Fruit fly (Drosophila melanogaster): ENCODE measurements around the gene CG3598.
A peak's percentile ranks its signal among the peaks of the same experiment; 100 is the strongest.

Gene CG3598

DNA sequence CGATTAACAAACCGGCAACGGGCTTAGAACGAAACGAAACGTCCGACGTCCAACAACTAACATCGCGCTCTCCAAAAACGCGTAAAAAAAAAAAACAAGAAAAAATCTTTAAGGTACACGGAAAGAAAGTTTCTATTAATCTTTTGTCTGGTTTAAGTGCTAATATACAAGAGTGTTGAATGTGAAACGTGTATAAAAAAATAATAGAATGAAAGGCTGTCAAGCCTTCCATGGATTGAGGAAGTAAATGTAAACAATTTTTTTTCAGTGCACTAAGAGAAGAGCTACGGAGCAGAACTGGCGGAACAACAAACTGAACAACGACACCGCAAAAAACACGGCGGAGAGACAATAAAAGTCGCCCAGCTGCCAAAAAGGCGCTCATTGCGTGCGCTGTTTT, 17.1 kb upstream of the CG3598 start, which contains the start of gene CG3588 (continued):
- TF ChIP-seq woc (GFP tag; optimal IDR thresholded peaks at IDR 0.05) (peak; percentile 19), h (GFP tag; optimal IDR thresholded peaks at IDR 0.05) (peak; percentile 65), lola (GFP tag; optimal IDR thresholded peaks at IDR 0.05) (no peak), foxo (GFP tag; optimal IDR thresholded peaks at IDR 0.05) (no peak), dl (GFP tag; optimal IDR thresholded peaks at IDR 0.05; ENCODE audit: insufficient read depth in 1 of 2, partially characterized antibody in 2 of 2) (no peak)

DNA sequence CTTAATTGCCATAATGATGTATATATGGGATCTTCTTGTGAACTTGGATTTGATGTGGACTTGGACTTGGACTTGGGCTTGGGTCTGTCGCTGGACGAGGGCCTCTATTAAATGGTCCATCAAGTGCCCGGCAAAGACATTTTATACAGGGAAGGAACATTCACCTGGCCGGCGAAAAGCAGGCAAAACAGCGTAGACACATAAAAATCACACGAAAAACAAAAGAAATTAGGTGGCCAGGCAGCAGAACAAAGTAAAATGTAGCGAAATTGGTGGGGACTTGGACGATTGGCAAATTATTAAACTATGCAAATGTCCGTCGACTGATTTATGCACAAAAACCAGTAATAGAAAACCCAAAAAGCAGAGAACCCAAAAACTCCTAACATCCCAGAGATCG, 9.7 kb upstream of the CG3598 start, which contains the start of gene CG14424:
Gene CG14424, minus strand, starts transcription at position 101 of the 400 bp plus-strand sequence.
- TF ChIP-seq fru (GFP tag; optimal IDR thresholded peaks at IDR 0.05) (no peak), OdsH (GFP tag; optimal IDR thresholded peaks at IDR 0.05) (no peak), ey (GFP tag; optimal IDR thresholded peaks at IDR 0.05) (no peak), Jra (GFP tag; optimal IDR thresholded peaks at IDR 0.05) (no peak), Vsx2 (GFP tag; optimal IDR thresholded peaks at IDR 0.05; ENCODE audit: partially characterized antibody) (no peak), brk (GFP tag; optimal IDR thresholded peaks at IDR 0.05) (no peak), Mio (GFP tag; optimal IDR thresholded peaks at IDR 0.05) (no peak), br (GFP tag; optimal IDR thresholded peaks at IDR 0.05) (no peak), dl (GFP tag; optimal IDR thresholded peaks at IDR 0.05; ENCODE audit: insufficient read depth in 1 of 2, partially characterized antibody in 2 of 2) (no peak), CrebA (GFP tag; optimal IDR thresholded peaks at IDR 0.05; ENCODE audit: borderline replicate concordance) (no peak), GATAd (GFP tag; optimal IDR thresholded peaks at IDR 0.05) (no peak), Rel (GFP tag; optimal IDR thresholded peaks at IDR 0.05) (no peak), Rel (tag; optimal IDR thresholded peaks at IDR 0.05) (no peak), Hr83 (GFP tag; optimal IDR thresholded peaks at IDR 0.05; ENCODE audit: poor library complexity, severe bottlenecking) (no peak)

DNA sequence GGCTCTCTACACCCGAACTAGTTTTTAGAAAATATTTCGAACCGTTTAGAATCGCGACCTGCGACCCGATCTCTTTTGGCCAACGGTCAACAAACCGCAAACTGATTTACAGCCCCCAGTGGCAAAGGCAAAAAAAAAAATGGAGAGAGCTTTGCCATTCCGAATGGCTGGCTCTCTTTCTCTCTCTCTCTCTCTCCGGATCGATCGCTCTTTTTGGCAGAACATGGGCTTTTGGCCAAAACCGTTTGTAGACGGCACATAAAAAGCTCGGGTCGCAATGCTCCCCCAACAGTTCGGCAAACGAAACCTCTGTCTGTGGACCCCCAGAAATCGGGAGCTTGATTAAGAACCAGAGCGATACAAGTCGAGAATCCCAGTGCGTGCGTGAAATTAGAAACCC, 7.3 kb upstream of the CG3598 start, which contains the start of gene CG32793:
Gene CG32793, plus strand, starts transcription at position 301 of the 400 bp plus-strand sequence.
- TF ChIP-seq Myc (optimal IDR thresholded peaks at IDR 0.05) (no peak), pan (optimal IDR thresholded peaks at IDR 0.05) (no peak), dsf (GFP tag; optimal IDR thresholded peaks at IDR 0.05; ENCODE audit: borderline replicate concordance) (no peak), Hr78 (GFP tag; optimal IDR thresholded peaks at IDR 0.05) (no peak), lola (GFP tag; optimal IDR thresholded peaks at IDR 0.05) (no peak), Rel (GFP tag; optimal IDR thresholded peaks at IDR 0.05) (no peak), Rel (tag; optimal IDR thresholded peaks at IDR 0.05) (no peak), rgr (GFP tag; optimal IDR thresholded peaks at IDR 0.05) (no peak), jim (GFP tag; optimal IDR thresholded peaks at IDR 0.05) (no peak), dmrt93B (GFP tag; optimal IDR thresholded peaks at IDR 0.05) (no peak), usp (GFP tag; optimal IDR thresholded peaks at IDR 0.05) (no peak), Hr83 (GFP tag; optimal IDR thresholded peaks at IDR 0.05; ENCODE audit: poor library complexity, severe bottlenecking) (no peak), Dfd (GFP tag; optimal IDR thresholded peaks at IDR 0.05) (no peak), woc (GFP tag; optimal IDR thresholded peaks at IDR 0.05) (no peak), foxo (GFP tag; optimal IDR thresholded peaks at IDR 0.05) (no peak), Jra (GFP tag; optimal IDR thresholded peaks at IDR 0.05) (no peak), Sp1 (GFP tag; optimal IDR thresholded peaks at IDR 0.05) (no peak)

DNA sequence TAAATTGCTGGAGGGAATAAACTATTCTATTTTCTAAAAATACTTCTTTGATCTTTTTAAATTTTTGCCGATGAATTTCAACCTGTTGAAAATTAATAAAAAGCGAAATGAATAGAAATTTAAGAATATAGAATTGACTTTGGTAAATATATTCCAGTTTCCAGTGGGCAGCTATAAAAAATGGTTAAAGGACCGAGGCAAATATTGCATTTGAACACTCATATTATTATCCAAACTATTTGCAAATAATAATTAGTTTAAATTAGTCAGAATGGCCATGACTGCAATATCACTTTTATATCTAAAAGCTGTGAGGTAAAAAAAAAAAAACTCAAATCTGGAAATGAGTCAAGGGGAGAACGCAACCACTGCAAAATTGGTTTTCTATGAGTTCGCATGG, 2.0 kb upstream of the CG3598 start, which contains the start of gene CG3592:
Gene CG3592, plus strand, starts transcription at position 301 of the 400 bp plus-strand sequence.
- TF ChIP-seq ey (GFP tag; optimal IDR thresholded peaks at IDR 0.05) = no peak
- no peak for TF ChIP-seq Rel (GFP tag; optimal IDR thresholded peaks at IDR 0.05)
- no peak for TF ChIP-seq Rel (tag; optimal IDR thresholded peaks at IDR 0.05)
- TF ChIP-seq CG32264 (GFP tag; optimal IDR thresholded peaks at IDR 0.05) = no peak
- no peak for TF ChIP-seq Hnf4 (GFP tag; optimal IDR thresholded peaks at IDR 0.05)
- no peak for TF ChIP-seq sage (GFP tag; optimal IDR thresholded peaks at IDR 0.05)
- TF ChIP-seq dl (GFP tag; optimal IDR thresholded peaks at IDR 0.05; ENCODE audit: insufficient read depth in 1 of 2, partially characterized antibody in 2 of 2) = no peak
- TF ChIP-seq Hr83 (GFP tag; optimal IDR thresholded peaks at IDR 0.05; ENCODE audit: poor library complexity, severe bottlenecking) = no peak
- TF ChIP-seq usp (GFP tag; optimal IDR thresholded peaks at IDR 0.05) = no peak
- TF ChIP-seq rgr (GFP tag; optimal IDR thresholded peaks at IDR 0.05) = no peak
- TF ChIP-seq sv (GFP tag; optimal IDR thresholded peaks at IDR 0.05) = no peak
- TF ChIP-seq jim (GFP tag; optimal IDR thresholded peaks at IDR 0.05) = no peak
- TF ChIP-seq CrebA (GFP tag; optimal IDR thresholded peaks at IDR 0.05; ENCODE audit: borderline replicate concordance) = no peak
- TF ChIP-seq dmrt93B (GFP tag; optimal IDR thresholded peaks at IDR 0.05) = no peak
- no peak for TF ChIP-seq CG9705 (GFP tag; optimal IDR thresholded peaks at IDR 0.05)
- no peak for TF ChIP-seq Sp1 (GFP tag; optimal IDR thresholded peaks at IDR 0.05)
- TF ChIP-seq br (GFP tag; optimal IDR thresholded peaks at IDR 0.05) = no peak
- no peak for TF ChIP-seq tai (GFP tag; optimal IDR thresholded peaks at IDR 0.05)
- TF ChIP-seq dsf (GFP tag; optimal IDR thresholded peaks at IDR 0.05; ENCODE audit: borderline replicate concordance) = no peak
- no peak for TF ChIP-seq fru (GFP tag; optimal IDR thresholded peaks at IDR 0.05)
- no peak for TF ChIP-seq HLH106 (tag; optimal IDR thresholded peaks at IDR 0.05)

Data from whole organism, wandering third instar larva.